Worm (Caenorhabditis elegans): Measurements from ENCODE around the gene mrt-2.

The mrt-2 gene

DNA sequence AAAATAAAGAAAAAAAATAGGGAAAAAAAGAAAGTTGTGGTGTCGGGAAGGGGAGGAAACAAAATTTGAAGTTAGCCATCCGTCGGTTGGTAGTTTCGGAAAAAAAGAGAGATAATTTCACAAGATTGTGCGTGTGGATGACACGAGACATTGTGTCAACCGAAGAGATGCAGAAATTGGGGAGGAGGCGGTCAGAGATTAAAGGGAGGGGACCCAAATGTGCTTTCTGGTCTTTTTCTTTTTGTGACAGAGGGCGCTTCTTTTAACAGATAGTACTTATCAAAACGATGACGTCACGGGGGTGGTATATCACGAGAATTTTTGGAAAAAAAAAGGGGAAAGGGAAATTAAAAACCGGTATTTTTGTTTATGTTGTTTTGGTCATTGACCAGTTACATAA is 8.1 kb upstream of the mrt-2 start (continued):
- TF ChIP-seq ZK546.5 (tag; optimal IDR thresholded peaks at IDR 0.05) (no peak), mbf-1 (tag; optimal IDR thresholded peaks at IDR 0.05) (no peak), peb-1 (tag; optimal IDR thresholded peaks at IDR 0.05) (no peak), nhr-129 (tag; optimal IDR thresholded peaks at IDR 0.05) (peak; percentile 34), nhr-23 (tag; optimal IDR thresholded peaks at IDR 0.05) (no peak), sem-4 (tag; optimal IDR thresholded peaks at IDR 0.05) (peak; percentile 90), ztf-4 (tag; optimal IDR thresholded peaks at IDR 0.05) (peak; percentile 21), gmeb-1 (tag; optimal IDR thresholded peaks at IDR 0.05) (peak; percentile 13), dmd-4 (tag; optimal IDR thresholded peaks at IDR 0.05) (no peak), ceh-16 (tag; optimal IDR thresholded peaks at IDR 0.05) (no peak), nhr-6 (tag; optimal IDR thresholded peaks at IDR 0.05) (no peak), nhr-237 (tag; optimal IDR thresholded peaks at IDR 0.05) (no peak), sma-3 (GFP tag; optimal IDR thresholded peaks at IDR 0.05) (no peak), Y55F3AM.14 (GFP tag; optimal IDR thresholded peaks at IDR 0.05) (no peak), lin-11 (tag; optimal IDR thresholded peaks at IDR 0.05) (no peak), C34F6.9 (tag; optimal IDR thresholded peaks at IDR 0.05) (peak; percentile 37), fos-1 (tag; optimal IDR thresholded peaks at IDR 0.05) (peak; percentile 14), blmp-1 (tag; optimal IDR thresholded peaks at IDR 0.05; ENCODE audit: insufficient read depth) (peak; percentile 33), alr-1 (tag; optimal IDR thresholded peaks at IDR 0.05) (no peak)

DNA sequence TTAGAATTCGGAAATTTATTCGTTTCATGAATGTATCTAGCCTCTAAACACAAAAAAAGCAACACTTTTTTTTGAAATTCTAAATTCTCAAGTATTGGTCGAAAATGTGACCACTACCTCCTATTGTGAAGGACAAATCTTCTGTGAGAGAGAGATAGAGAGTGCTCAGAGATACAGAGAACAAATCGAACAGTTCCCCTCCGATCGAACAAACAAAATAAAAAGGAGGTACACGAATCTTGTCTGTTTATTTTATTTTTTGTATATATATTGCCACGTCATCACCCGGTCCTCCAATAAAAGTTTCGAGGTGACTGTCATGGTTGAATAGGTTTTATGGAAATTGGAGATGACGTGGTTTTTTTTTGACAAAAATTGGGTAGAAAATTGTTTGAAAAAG is 5.7 kb upstream of the mrt-2 start:
- TF ChIP-seq unc-39 (tag; optimal IDR thresholded peaks at IDR 0.05): no peak
- TF ChIP-seq unc-62 (GFP tag; optimal IDR thresholded peaks at IDR 0.05): no peak
- no peak for TF ChIP-seq ceh-82 (tag; optimal IDR thresholded peaks at IDR 0.05)
- no peak for TF ChIP-seq mbf-1 (tag; optimal IDR thresholded peaks at IDR 0.05)
- peak; percentile 57 for TF ChIP-seq crh-2 (tag; optimal IDR thresholded peaks at IDR 0.05)
- no peak for TF ChIP-seq sem-4 (tag; optimal IDR thresholded peaks at IDR 0.05)
- TF ChIP-seq nhr-11 (tag; optimal IDR thresholded peaks at IDR 0.05): no peak
- peak; percentile 1 for TF ChIP-seq C34F6.9 (tag; optimal IDR thresholded peaks at IDR 0.05)
- no peak for TF ChIP-seq lin-13 (GFP tag; optimal IDR thresholded peaks at IDR 0.05)
- TF ChIP-seq fos-1 (tag; optimal IDR thresholded peaks at IDR 0.05): no peak
- peak; percentile 19 for TF ChIP-seq F13H6.1 (tag; optimal IDR thresholded peaks at IDR 0.05)

DNA sequence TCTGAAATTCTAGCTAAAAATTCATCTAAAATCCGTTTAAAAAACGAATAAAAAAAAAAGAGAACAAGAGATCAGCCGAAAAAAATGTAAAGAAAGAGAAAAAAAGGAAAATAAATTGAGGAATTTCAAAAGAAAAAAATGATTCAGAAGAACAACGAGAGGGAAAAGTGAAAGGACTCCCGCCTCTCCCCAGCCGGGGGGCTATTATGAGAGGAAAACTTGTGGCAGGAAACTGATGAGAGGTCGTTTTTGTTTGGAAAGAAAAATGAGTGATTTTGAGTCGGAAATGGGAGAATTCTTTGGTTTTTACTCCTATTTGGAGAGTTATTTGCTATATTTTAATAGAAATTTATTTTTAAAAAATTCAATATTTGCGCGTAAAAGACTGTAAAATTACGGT is 4.4 kb upstream of the mrt-2 start:
- no peak for TF ChIP-seq ama-1 (optimal IDR thresholded peaks at IDR 0.05)
- no peak for TF ChIP-seq nhr-6 (tag; optimal IDR thresholded peaks at IDR 0.05)
- TF ChIP-seq ceh-16 (tag; optimal IDR thresholded peaks at IDR 0.05): no peak
- TF ChIP-seq nhr-25 (tag; optimal IDR thresholded peaks at IDR 0.05): no peak
- no peak for TF ChIP-seq crh-2 (tag; optimal IDR thresholded peaks at IDR 0.05)
- peak; percentile 42 for TF ChIP-seq sem-4 (tag; optimal IDR thresholded peaks at IDR 0.05)
- no peak for TF ChIP-seq nhr-23 (tag; optimal IDR thresholded peaks at IDR 0.05)
- no peak for TF ChIP-seq nhr-237 (tag; optimal IDR thresholded peaks at IDR 0.05)
- no peak for TF ChIP-seq ceh-82 (tag; optimal IDR thresholded peaks at IDR 0.05)
- peak; percentile 69 for TF ChIP-seq blmp-1 (tag; optimal IDR thresholded peaks at IDR 0.05; ENCODE audit: insufficient read depth)
- no peak for TF ChIP-seq nhr-10 (tag; optimal IDR thresholded peaks at IDR 0.05)
- TF ChIP-seq nhr-21 (tag; optimal IDR thresholded peaks at IDR 0.05): no peak
- no peak for TF ChIP-seq dmd-4 (tag; optimal IDR thresholded peaks at IDR 0.05)
- TF ChIP-seq F13H6.1 (tag; optimal IDR thresholded peaks at IDR 0.05): no peak
- TF ChIP-seq aly-2 (tag; optimal IDR thresholded peaks at IDR 0.05): no peak
- TF ChIP-seq nhr-77 (tag; optimal IDR thresholded peaks at IDR 0.05): no peak
- no peak for TF ChIP-seq nhr-12 (tag; optimal IDR thresholded peaks at IDR 0.05)

DNA sequence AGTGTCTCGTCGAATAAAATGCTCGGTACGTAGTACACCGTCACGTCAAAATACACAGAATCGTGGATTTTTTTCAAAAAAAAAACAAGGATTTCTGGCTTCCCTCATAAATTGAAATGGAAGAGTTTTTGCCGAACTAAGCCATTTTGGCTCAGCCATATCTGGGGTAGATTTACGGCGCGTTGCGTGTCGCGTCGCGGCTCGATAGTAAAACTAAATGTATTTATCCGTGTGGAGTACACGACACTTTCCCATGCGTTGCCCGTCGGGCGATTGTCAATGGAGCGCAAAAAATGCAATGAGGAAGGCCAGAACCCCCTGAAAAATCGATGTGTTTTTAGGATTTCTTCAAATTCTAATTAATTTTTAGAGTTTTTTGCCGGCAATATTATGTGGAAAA is 3.7 kb downstream of the mrt-2 start:
- TF ChIP-seq zag-1 (tag; optimal IDR thresholded peaks at IDR 0.05): no peak
- TF ChIP-seq ztf-1 (GFP tag; conservative IDR thresholded peaks at IDR 0.05): no peak
- no peak for TF ChIP-seq nhr-23 (tag; optimal IDR thresholded peaks at IDR 0.05)
- TF ChIP-seq skn-1 (tag; optimal IDR thresholded peaks at IDR 0.05): no peak
- no peak for TF ChIP-seq ceh-82 (tag; optimal IDR thresholded peaks at IDR 0.05)
- no peak for TF ChIP-seq ztf-4 (tag; optimal IDR thresholded peaks at IDR 0.05)
- no peak for TF ChIP-seq unc-39 (tag; optimal IDR thresholded peaks at IDR 0.05)
- no peak for TF ChIP-seq mab-5 (tag; optimal IDR thresholded peaks at IDR 0.05)
- TF ChIP-seq lin-11 (tag; optimal IDR thresholded peaks at IDR 0.05): no peak
- no peak for TF ChIP-seq egl-27 (tag; optimal IDR thresholded peaks at IDR 0.05)
- TF ChIP-seq ceh-16 (tag; optimal IDR thresholded peaks at IDR 0.05): no peak
- TF ChIP-seq elt-1 (tag; optimal IDR thresholded peaks at IDR 0.05): no peak
- TF ChIP-seq nhr-77 (tag; optimal IDR thresholded peaks at IDR 0.05): no peak
- no peak for TF ChIP-seq lsy-2 (tag; optimal IDR thresholded peaks at IDR 0.05)
